Worm (Caenorhabditis elegans) whole organism, young adult: ENCODE data around the gene srv-3.

Experiments used
- B0261.1 ChIP-seq: sonication (generic microtip); optimal IDR thresholded peaks from 2 replicates; lab custom pipeline; 2016; ENCODE audit warnings: mild to moderate bottlenecking, missing genetic modification characterization, moderate library complexity, missing compliant biosample characterization
- F33H1.4 ChIP-seq: fragments of 200-800 bp; sonication (Bioruptor generic); IDR thresholded peaks from 2 replicates; pipeline ENCODE4 v1.3.6; 2022; ENCODE audit warnings: missing genetic modification reagents, missing genetic modification characterization, missing compliant biosample characterization
- F37B4.10 ChIP-seq: fragments of 200-800 bp; sonication (Bioruptor generic); IDR thresholded peaks from 2 replicates; pipeline ENCODE4 v1.3.6; 2022; ENCODE audit warnings: missing genetic modification characterization, missing compliant biosample characterization
- F39B2.1 ChIP-seq: fragments of 200-800 bp; sonication (Bioruptor generic); IDR thresholded peaks from 2 replicates; pipeline ENCODE4 v1.3.6; 2022; ENCODE audit warnings: missing genetic modification reagents, missing genetic modification characterization, missing compliant biosample characterization
- F57C9.4 ChIP-seq: sonication (generic microtip); optimal IDR thresholded peaks from 2 replicates; lab custom pipeline; 2017; ENCODE audit warnings: mild to moderate bottlenecking, missing genetic modification characterization, missing compliant biosample characterization
- K11D2.4 ChIP-seq: fragments of 200-800 bp; sonication (Bioruptor generic); IDR thresholded peaks from 2 replicates; pipeline ENCODE4 v1.3.6; 2022; ENCODE audit warnings: missing genetic modification reagents, missing genetic modification characterization, missing compliant biosample characterization
- T26A5.8 ChIP-seq: sonication (generic microtip); optimal IDR thresholded peaks from 2 replicates; lab custom pipeline; 2016; ENCODE audit warnings: missing genetic modification characterization, missing compliant biosample characterization
- Y95B8A.8 ChIP-seq: fragments of 200-800 bp; sonication (Bioruptor generic); IDR thresholded peaks from 2 replicates; pipeline ENCODE4 v1.3.6; 2022; ENCODE audit warnings: missing genetic modification reagents, missing genetic modification characterization, missing compliant biosample characterization
- athp-1 ChIP-seq: sonication (generic microtip); optimal IDR thresholded peaks from 2 replicates; lab custom pipeline; 2017; ENCODE audit warnings: mild to moderate bottlenecking, missing genetic modification characterization, missing compliant biosample characterization
- ccch-3 ChIP-seq: fragments of 200-800 bp; sonication (Bioruptor generic); optimal IDR thresholded peaks from 2 replicates; lab custom pipeline; 2018; ENCODE audit warnings: mild to moderate bottlenecking, missing genetic modification characterization, missing compliant biosample characterization
- ceh-79 ChIP-seq: sonication (generic microtip); optimal IDR thresholded peaks from 2 replicates; lab custom pipeline; 2017; ENCODE audit warnings: mild to moderate bottlenecking, missing genetic modification characterization, missing compliant biosample characterization
- dpff-1 ChIP-seq: sonication (generic microtip); optimal IDR thresholded peaks from 2 replicates; lab custom pipeline; 2017; ENCODE audit warnings: mild to moderate bottlenecking, missing genetic modification characterization, missing compliant biosample characterization
- efl-1 ChIP-seq: fragments of 150-350 bp; optimal IDR thresholded peaks from 2 replicates; lab custom pipeline; 2014; ENCODE audit warnings: missing biosample characterization, missing genetic modification reagents, missing genetic modification characterization
- egl-18 ChIP-seq: fragments of 200-800 bp; sonication (Bioruptor generic); IDR thresholded peaks from 2 replicates; pipeline ENCODE4 v1.3.6; 2022; ENCODE audit warnings: missing genetic modification reagents, missing genetic modification characterization, missing compliant biosample characterization
- fkh-3 ChIP-seq: sonication (generic microtip); optimal IDR thresholded peaks from 2 replicates; lab custom pipeline; 2016; ENCODE audit warnings: mild to moderate bottlenecking, missing genetic modification characterization, missing compliant biosample characterization
- hlh-26 ChIP-seq: fragments of 200-800 bp; sonication (Bioruptor generic); conservative IDR thresholded peaks from 2 replicates; pipeline ENCODE4 v1.3.6; 2022; ENCODE audit warnings: missing genetic modification reagents, missing genetic modification characterization, missing compliant biosample characterization
- hmg-1.2 ChIP-seq: fragments of 200-800 bp; sonication (Bioruptor generic); IDR thresholded peaks from 2 replicates; pipeline ENCODE4 v1.3.6; 2022; ENCODE audit warnings: missing genetic modification reagents, missing genetic modification characterization, missing compliant biosample characterization
- lag-1 ChIP-seq: fragments of 200-800 bp; sonication (Bioruptor generic); IDR thresholded peaks from 2 replicates; pipeline ENCODE4 v1.3.6; 2022; ENCODE audit warnings: missing genetic modification reagents, missing genetic modification characterization, missing compliant biosample characterization
- lin-40 ChIP-seq: sonication (generic microtip); optimal IDR thresholded peaks from 2 replicates; lab custom pipeline; 2016; ENCODE audit warnings: missing genetic modification characterization, mild to moderate bottlenecking, missing compliant biosample characterization, missing genotype, missing genetic modification reagents
- lin-54 ChIP-seq: fragments of 200-800 bp; sonication (Bioruptor generic); optimal IDR thresholded peaks from 2 replicates; lab custom pipeline; 2018; ENCODE audit warnings: mild to moderate bottlenecking, missing genetic modification characterization, missing compliant biosample characterization
- lir-1 ChIP-seq: fragments of 200-800 bp; sonication (Bioruptor generic); conservative IDR thresholded peaks from 2 replicates; pipeline ENCODE4 v1.3.6; 2022; ENCODE audit warnings: missing genetic modification reagents, missing genetic modification characterization, missing compliant biosample characterization
- madf-8 ChIP-seq: fragments of 200-800 bp; sonication (Bioruptor generic); conservative IDR thresholded peaks from 2 replicates; pipeline ENCODE4 v1.3.6; 2022; ENCODE audit warnings: missing genetic modification reagents, missing genetic modification characterization, missing compliant biosample characterization
- mel-28 ChIP-seq: sonication (generic microtip); optimal IDR thresholded peaks from 2 replicates; lab custom pipeline; 2016; ENCODE audit warnings: borderline replicate concordance, mild to moderate bottlenecking, missing genetic modification characterization, missing compliant biosample characterization
- nhr-179 ChIP-seq: sonication (generic microtip); optimal IDR thresholded peaks from 2 replicates; lab custom pipeline; 2016; ENCODE audit warnings: mild to moderate bottlenecking, missing genetic modification characterization, missing compliant biosample characterization
- rpc-1 ChIP-seq, 2 experiments: fragments of 150-350 bp in 1 of 2; sonication (generic microtip) in 1 of 2; optimal IDR thresholded peaks; 2 replicates each; lab custom pipeline; 2014 to 2018; ENCODE audit warnings: missing biosample characterization in 1 of 2, missing genetic modification characterization in 1 of 2, missing genetic modification reagents in 1 of 2, missing genotype in 1 of 2
- tbp1 ChIP-seq: fragments of 200-800 bp; sonication (Bioruptor generic); optimal IDR thresholded peaks from 2 replicates; lab custom pipeline; 2018; ENCODE audit warnings: mild to moderate bottlenecking, missing genetic modification characterization, missing compliant biosample characterization
- zim-3 ChIP-seq: sonication (generic microtip); optimal IDR thresholded peaks from 2 replicates; lab custom pipeline; 2017; ENCODE audit warnings: mild to moderate bottlenecking, missing genetic modification characterization, moderate library complexity, missing compliant biosample characterization
- ztf-28 ChIP-seq: fragments of 200-800 bp; sonication (Bioruptor generic); IDR thresholded peaks from 2 replicates; pipeline ENCODE4 v1.3.6; 2022; ENCODE audit warnings: missing genetic modification reagents, missing genetic modification characterization, missing compliant biosample characterization

srv-3 gene

DNA sequence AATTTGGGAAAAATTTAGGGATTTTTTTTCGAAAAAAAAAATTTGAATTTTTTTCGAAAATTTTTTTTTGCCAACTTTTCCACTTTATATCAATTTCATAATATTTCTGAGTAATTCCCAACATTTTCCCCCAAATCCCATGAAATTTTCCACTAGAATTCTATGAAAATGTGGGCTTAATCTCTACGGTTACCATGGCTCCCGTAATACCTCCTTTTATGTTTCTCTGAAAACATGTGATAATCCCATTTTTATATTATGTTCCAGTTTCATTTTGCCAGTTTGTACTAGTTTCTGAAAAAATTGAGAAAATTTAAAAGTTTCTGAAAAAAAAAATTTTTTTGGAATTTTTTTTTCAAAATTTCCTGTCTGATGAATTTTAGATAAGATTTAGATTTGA is 40.5 kb downstream of the srv-3 start (continued):
- TF ChIP-seq egl-18 (GFP tag; lab: Robert Waterston, UW) = no peak
- no peak for TF ChIP-seq lag-1 (GFP tag; lab: Robert Waterston, UW)
- no peak for TF ChIP-seq lir-1 (GFP tag; lab: Robert Waterston, UW)
- no peak for TF ChIP-seq nhr-179 (tag; lab: Kevin White, UChicago)

DNA sequence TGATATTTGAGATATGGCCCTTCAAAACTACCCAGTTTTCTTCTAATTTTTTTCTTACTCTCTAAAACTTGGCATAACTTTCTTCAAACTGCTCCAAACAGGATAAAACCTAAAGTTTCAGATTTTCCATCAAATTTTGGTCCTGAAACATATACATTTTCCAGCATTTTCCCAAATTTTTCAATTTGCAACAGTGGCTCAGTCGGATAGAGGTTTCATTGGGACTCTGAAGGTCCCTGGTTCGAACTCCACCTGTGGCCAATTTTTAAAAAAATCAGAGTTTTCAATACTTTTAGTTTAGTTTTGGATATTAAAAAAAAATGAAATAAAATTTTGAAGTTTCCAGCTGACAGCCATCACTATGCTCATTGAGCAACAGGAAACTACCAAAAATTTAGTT is 41.0 kb downstream of the srv-3 start:
- TF ChIP-seq dpff-1 (tag; lab: Kevin White, UChicago) (no peak), F39B2.1 (GFP tag; lab: Robert Waterston, UW) (no peak), tbp1 (peak; percentile 74), rpc-1 (optimal IDR thresholded peaks at IDR 0.05; lab: Kevin White, UChicago) (peak; percentile 29), rpc-1 (tag; optimal IDR thresholded peaks at IDR 0.05; lab: Kevin White, UChicago) (peak; percentile 66), B0261.1 (tag; lab: Kevin White, UChicago) (peak; percentile 35), hlh-26 (GFP tag; lab: Robert Waterston, UW) (no peak)

DNA sequence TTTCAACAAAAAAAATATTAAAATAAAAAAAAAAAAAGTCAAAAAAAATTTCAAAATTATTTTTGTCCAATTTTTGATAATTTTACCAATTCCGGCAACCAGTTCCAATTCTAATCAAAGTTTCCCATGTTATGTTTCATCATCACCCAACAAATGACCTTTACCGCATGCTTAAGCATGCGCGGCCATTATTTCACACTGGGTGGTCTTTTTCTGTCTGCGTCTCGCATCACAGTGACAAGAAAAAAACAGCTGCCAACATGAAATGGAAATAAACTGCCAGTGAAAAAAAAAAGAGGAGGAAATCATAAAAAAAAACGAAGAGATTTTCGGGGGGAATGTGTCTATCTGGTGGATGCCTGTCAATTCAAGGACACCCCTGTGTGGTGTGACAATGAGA is 42.4 kb downstream of the srv-3 start:
- TF ChIP-seq lin-40 (tag; lab: Kevin White, UChicago) = no peak
- TF ChIP-seq hmg-1.2 (GFP tag; lab: Robert Waterston, UW) = peak; percentile 26; the same call in 1 of the 2 replicates

DNA sequence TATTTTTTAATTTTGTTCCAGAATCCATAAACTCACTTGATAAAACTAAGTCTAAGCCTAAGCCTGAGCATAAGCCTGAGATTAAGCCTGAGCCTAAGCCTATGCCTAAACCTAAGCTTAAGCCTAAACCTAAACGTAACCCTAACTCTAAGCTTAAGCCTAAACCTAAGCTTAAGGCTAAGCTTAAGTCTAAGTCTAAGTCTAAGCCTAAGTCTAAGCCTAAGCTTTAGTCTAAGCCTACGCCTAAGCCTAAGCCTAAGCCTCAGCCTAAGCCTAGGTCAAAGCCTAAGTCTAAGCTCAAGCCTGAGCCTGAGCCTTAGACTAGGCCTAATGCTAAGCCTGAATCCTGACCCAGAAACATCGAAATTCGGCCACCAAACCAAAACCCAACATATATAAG is 44.2 kb downstream of the srv-3 start:
- TF ChIP-seq ccch-3 = no peak
- TF ChIP-seq lin-54 (GFP tag; lab: Kevin White, UChicago) = no peak
- no peak for TF ChIP-seq fkh-3 (tag; lab: Kevin White, UChicago)
- TF ChIP-seq F57C9.4 (tag; lab: Kevin White, UChicago) = no peak
- no peak for TF ChIP-seq T26A5.8
- no peak for TF ChIP-seq ztf-28 (GFP tag; lab: Robert Waterston, UW)
- TF ChIP-seq Y95B8A.8 (GFP tag; lab: Robert Waterston, UW) = no peak
- TF ChIP-seq K11D2.4 (GFP tag; lab: Robert Waterston, UW) = no peak
- no peak for TF ChIP-seq ceh-79
- TF ChIP-seq F33H1.4 (GFP tag; lab: Robert Waterston, UW) = no peak
- no peak for TF ChIP-seq mel-28 (tag; lab: Kevin White, UChicago)
- TF ChIP-seq F37B4.10 (GFP tag; lab: Robert Waterston, UW) = no peak
- no peak for TF ChIP-seq athp-1 (tag; lab: Kevin White, UChicago)
- no peak for TF ChIP-seq efl-1 (GFP tag; lab: Kevin White, UChicago)
- no peak for TF ChIP-seq madf-8 (GFP tag; lab: Robert Waterston, UW)
- no peak for TF ChIP-seq zim-3 (tag; lab: Kevin White, UChicago)
